Worm (Caenorhabditis elegans): ENCODE data around the gene T27A8.3.

DNA sequence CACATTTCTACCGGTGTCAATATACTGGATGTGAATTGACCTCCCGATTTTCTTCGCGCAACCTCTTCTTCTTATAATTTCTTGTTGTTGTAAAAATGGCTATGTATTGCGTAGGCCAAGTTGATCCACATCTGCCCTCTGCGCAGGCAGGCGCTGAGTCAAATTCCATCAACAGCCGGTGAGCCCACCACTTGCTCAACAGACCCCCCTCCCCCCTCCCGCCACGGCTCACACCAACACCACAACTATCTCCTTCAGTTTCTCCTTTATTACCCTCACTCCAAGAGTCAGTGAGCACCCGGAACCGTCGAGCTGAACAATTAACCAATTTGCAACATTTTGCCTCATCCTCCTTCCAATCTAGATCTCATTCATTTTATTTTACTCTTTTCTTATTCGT lies 18.2 kb upstream of the T27A8.3 start:
- no peak for TF ChIP-seq nhr-77 (tag; optimal IDR thresholded peaks at IDR 0.05)
- no peak for TF ChIP-seq aha-1 (tag)
- no peak for TF ChIP-seq nhr-11 (tag; optimal IDR thresholded peaks at IDR 0.05)
- no peak for TF ChIP-seq nhr-28 (tag; optimal IDR thresholded peaks at IDR 0.05)
- no peak for TF ChIP-seq snpc-4 (tag; optimal IDR thresholded peaks at IDR 0.05)
- no peak for TF ChIP-seq duxl-1 (tag; optimal IDR thresholded peaks at IDR 0.05; ENCODE audit: poor library complexity)
- no peak for TF ChIP-seq ama-1 (optimal IDR thresholded peaks at IDR 0.05)
- TF ChIP-seq fos-1 (tag; optimal IDR thresholded peaks at IDR 0.05), result no peak

Data from whole organism, L4 larva.